Worm (Caenorhabditis elegans) whole organism, L1 larva: Measurements from ENCODE around the gene dsl-1.

Experiments
- C34B4.2 ChIP-seq: sonication (generic microtip); optimal IDR thresholded peaks from 2 replicates; lab custom pipeline; 2017; ENCODE audit warnings: mild to moderate bottlenecking, missing genetic modification characterization, missing compliant biosample characterization
- F16B12.6 ChIP-seq: fragments of 150-350 bp; optimal IDR thresholded peaks from 2 replicates; lab custom pipeline; 2014; ENCODE audit warnings: missing biosample characterization, missing genetic modification characterization
- Y116A8C.19 ChIP-seq: sonication (generic microtip); optimal IDR thresholded peaks from 2 replicates; lab custom pipeline; 2016; ENCODE audit warnings: missing compliant biosample characterization, missing genetic modification characterization, borderline replicate concordance
- alr-1 ChIP-seq: fragments of 200-800 bp; sonication (Bioruptor generic); optimal IDR thresholded peaks from 2 replicates; lab custom pipeline; 2018; ENCODE audit warnings: borderline replicate concordance, mild to moderate bottlenecking, missing genetic modification characterization, missing compliant biosample characterization
- aly-2 ChIP-seq: fragments of 150-350 bp; optimal IDR thresholded peaks from 2 replicates; lab custom pipeline; 2014; ENCODE audit warnings: missing biosample characterization, missing genetic modification characterization
- blmp-1 ChIP-seq: fragments of 150-350 bp; optimal IDR thresholded peaks from 2 replicates; lab custom pipeline; 2014; ENCODE audit warnings: missing biosample characterization, missing genetic modification characterization
- ceh-8 ChIP-seq: fragments of 200-800 bp; sonication (Bioruptor generic); optimal IDR thresholded peaks from 2 replicates; lab custom pipeline; 2018; ENCODE audit warnings: mild to moderate bottlenecking, missing genetic modification characterization, moderate library complexity, missing compliant biosample characterization
- ceh-82 ChIP-seq, 3 experiments: fragments of 150-350 bp in 1 of 3; sonication (generic microtip) in 2 of 3; optimal IDR thresholded peaks; 2 replicates each; lab custom pipeline; 2014 to 2017; ENCODE audit warnings: missing biosample characterization in 3 of 3, missing genetic modification characterization in 3 of 3
- dpl-1 ChIP-seq, 3 experiments: fragments of 150-350 bp in 2 of 3; sonication (generic microtip) in 1 of 3; optimal IDR thresholded peaks; 2 replicates each; lab custom pipeline; 2014 to 2017; ENCODE audit warnings: missing biosample characterization in 3 of 3, missing genetic modification characterization in 3 of 3, missing genetic modification reagents in 3 of 3
- dsc-1 ChIP-seq: sonication (generic microtip); optimal IDR thresholded peaks from 2 replicates; lab custom pipeline; 2016; ENCODE audit warnings: mild to moderate bottlenecking, missing genetic modification characterization, missing compliant biosample characterization
- egl-13 ChIP-seq: sonication (generic microtip); optimal IDR thresholded peaks from 2 replicates; lab custom pipeline; 2016; ENCODE audit warnings: missing genotype, missing genetic modification reagents, missing genetic modification characterization, missing compliant biosample characterization
- egl-27 ChIP-seq, 2 experiments: fragments of 150-350 bp in 1 of 2; sonication (generic microtip); optimal IDR thresholded peaks; 3 replicates each; lab custom pipeline; 2017 to 2018; ENCODE audit warnings: missing biosample characterization in 2 of 2, missing genetic modification characterization in 2 of 2, missing genetic modification reagents in 2 of 2
- ets-5 ChIP-seq: fragments of 200-800 bp; sonication (Bioruptor generic); IDR thresholded peaks from 2 replicates; pipeline ENCODE4 v1.3.6; 2022; ENCODE audit warnings: missing genetic modification characterization, missing compliant biosample characterization
- fkh-4 ChIP-seq: sonication (generic microtip); optimal IDR thresholded peaks from 2 replicates; lab custom pipeline; 2016; ENCODE audit warnings: missing compliant biosample characterization, missing genetic modification characterization, borderline replicate concordance
- fkh-8 ChIP-seq: sonication (generic microtip); optimal IDR thresholded peaks from 2 replicates; lab custom pipeline; 2016; ENCODE audit warnings: mild to moderate bottlenecking, missing genetic modification characterization, missing compliant biosample characterization
- fos-1 ChIP-seq: fragments of 150-350 bp; optimal IDR thresholded peaks from 2 replicates; lab custom pipeline; 2014; ENCODE audit warnings: missing biosample characterization, missing genetic modification characterization
- irx-1 ChIP-seq: sonication (generic microtip); optimal IDR thresholded peaks from 2 replicates; lab custom pipeline; 2016; ENCODE audit warnings: missing genetic modification characterization, missing compliant biosample characterization
- isw-1 ChIP-seq: fragments of 200-800 bp; sonication (Bioruptor generic); IDR thresholded peaks from 2 replicates; pipeline ENCODE4 v1.3.6; 2022; ENCODE audit warnings: missing genetic modification characterization, missing compliant biosample characterization
- jun-1 ChIP-seq: fragments of 150-350 bp; optimal IDR thresholded peaks from 2 replicates; lab custom pipeline; 2014; ENCODE audit warnings: missing biosample characterization, missing genetic modification reagents, missing genetic modification characterization
- lin-13 ChIP-seq: fragments of 150-350 bp; optimal IDR thresholded peaks from 2 replicates; lab custom pipeline; 2014; ENCODE audit warnings: missing biosample characterization, missing genetic modification reagents, missing genetic modification characterization
- lin-14 ChIP-seq: fragments of 200-800 bp; sonication (Bioruptor generic); optimal IDR thresholded peaks from 2 replicates; lab custom pipeline; 2018; ENCODE audit warnings: mild to moderate bottlenecking, missing genetic modification characterization, moderate library complexity, missing compliant biosample characterization
- lin-15B ChIP-seq: fragments of 150-350 bp; sonication (generic microtip); optimal IDR thresholded peaks from 3 replicates; lab custom pipeline; 2014; ENCODE audit warnings: missing biosample characterization, missing genetic modification characterization
- lin-35 ChIP-seq, 2 experiments: fragments of 150-350 bp; optimal IDR thresholded peaks; 2 replicates each; lab custom pipeline; 2014; ENCODE audit warnings: missing biosample characterization in 2 of 2, missing genetic modification characterization in 2 of 2, missing genetic modification reagents in 2 of 2
- lir-3 ChIP-seq: sonication (generic microtip); optimal IDR thresholded peaks from 2 replicates; lab custom pipeline; 2016; ENCODE audit warnings: mild to moderate bottlenecking, missing genetic modification characterization, moderate library complexity, missing compliant biosample characterization; ENCODE audit not compliant: poor library complexity
- lsy-2 ChIP-seq, 2 experiments: fragments of 150-350 bp; optimal IDR thresholded peaks; 2 replicates each; lab custom pipeline; 2014; ENCODE audit warnings: missing biosample characterization in 2 of 2, missing genetic modification characterization in 2 of 2
- mab-9 ChIP-seq: fragments of 200-800 bp; sonication (Bioruptor generic); IDR thresholded peaks from 2 replicates; pipeline ENCODE4 v1.3.6; 2022; ENCODE audit warnings: missing genetic modification reagents, missing genetic modification characterization, missing compliant biosample characterization
- mdl-1 ChIP-seq, 2 experiments: fragments of 150-350 bp; optimal IDR thresholded peaks; 2 replicates each; lab custom pipeline; 2014 to 2017; ENCODE audit warnings: missing biosample characterization in 2 of 2, missing genetic modification characterization in 2 of 2, inconsistent platforms in 1 of 2
- mef-2 ChIP-seq: fragments of 150-350 bp; optimal IDR thresholded peaks from 2 replicates; lab custom pipeline; 2014; ENCODE audit warnings: missing biosample characterization, missing genetic modification characterization
- mep-1 ChIP-seq: fragments of 150-350 bp; optimal IDR thresholded peaks from 2 replicates; lab custom pipeline; 2014; ENCODE audit warnings: missing biosample characterization, missing genetic modification characterization
- nhr-11 ChIP-seq: fragments of 150-350 bp; optimal IDR thresholded peaks from 2 replicates; lab custom pipeline; 2014; ENCODE audit warnings: missing biosample characterization, missing genetic modification characterization
- nhr-19 ChIP-seq: fragments of 200-800 bp; sonication (Bioruptor generic); conservative IDR thresholded peaks from 2 replicates; pipeline ENCODE4 v1.3.6; 2022; ENCODE audit warnings: missing genetic modification characterization, missing compliant biosample characterization
- nhr-20 ChIP-seq: sonication (generic microtip); optimal IDR thresholded peaks from 2 replicates; lab custom pipeline; 2016; ENCODE audit warnings: mild to moderate bottlenecking, missing genetic modification characterization, missing compliant biosample characterization
- nhr-28 ChIP-seq: fragments of 150-350 bp; optimal IDR thresholded peaks from 2 replicates; lab custom pipeline; 2014; ENCODE audit warnings: missing biosample characterization, missing genetic modification characterization
- nhr-47 ChIP-seq: sonication (generic microtip); optimal IDR thresholded peaks from 2 replicates; lab custom pipeline; 2016; ENCODE audit warnings: mild to moderate bottlenecking, missing genetic modification characterization, moderate library complexity, missing compliant biosample characterization
- nhr-76 ChIP-seq: sonication (generic microtip); optimal IDR thresholded peaks from 2 replicates; lab custom pipeline; 2017; ENCODE audit warnings: missing biosample characterization, missing genetic modification characterization
- nhr-77 ChIP-seq: fragments of 150-350 bp; optimal IDR thresholded peaks from 2 replicates; lab custom pipeline; 2014; ENCODE audit warnings: missing biosample characterization, missing genetic modification characterization
- nhr-84 ChIP-seq: sonication (generic microtip); optimal IDR thresholded peaks from 2 replicates; lab custom pipeline; 2017; ENCODE audit warnings: missing biosample characterization, missing genetic modification characterization
- nhr-85 ChIP-seq: sonication (generic microtip); peaks from one replicate; lab custom pipeline; 2016; ENCODE audit warnings: missing genetic modification characterization, inconsistent platforms, missing compliant biosample characterization
- nhr-90 ChIP-seq: sonication (generic microtip); optimal IDR thresholded peaks from 2 replicates; lab custom pipeline; 2016; ENCODE audit warnings: mild to moderate bottlenecking, missing genetic modification characterization, missing compliant biosample characterization; ENCODE audit not compliant: poor library complexity
- pqm-1 ChIP-seq: sonication (generic microtip); optimal IDR thresholded peaks from 3 replicates; lab custom pipeline; 2017; ENCODE audit warnings: missing biosample characterization, missing genetic modification characterization
- rnt-1 ChIP-seq: sonication (generic microtip); optimal IDR thresholded peaks from 2 replicates; lab custom pipeline; 2016; ENCODE audit warnings: mild to moderate bottlenecking, missing genetic modification characterization, moderate library complexity, missing compliant biosample characterization
- skn-1 ChIP-seq: fragments of 150-350 bp; optimal IDR thresholded peaks from 2 replicates; lab custom pipeline; 2014; ENCODE audit warnings: missing biosample characterization, missing genetic modification characterization
- snpc-4 ChIP-seq: fragments of 150-350 bp; optimal IDR thresholded peaks from 2 replicates; lab custom pipeline; 2014; ENCODE audit warnings: missing biosample characterization, missing genetic modification characterization
- snu-23 ChIP-seq: sonication (generic microtip); optimal IDR thresholded peaks from 2 replicates; lab custom pipeline; 2016; ENCODE audit warnings: missing genetic modification characterization, missing compliant biosample characterization
- sptf-1 ChIP-seq: fragments of 150-350 bp; optimal IDR thresholded peaks from 2 replicates; lab custom pipeline; 2014; ENCODE audit warnings: missing biosample characterization, missing genetic modification characterization
- tbx-2 ChIP-seq: sonication (generic microtip); optimal IDR thresholded peaks from 2 replicates; lab custom pipeline; 2016; ENCODE audit warnings: missing genetic modification characterization, missing compliant biosample characterization
- tlp-1 ChIP-seq: fragments of 150-350 bp; optimal IDR thresholded peaks from 2 replicates; lab custom pipeline; 2014; ENCODE audit warnings: missing biosample characterization, missing genetic modification characterization
- unc-86 ChIP-seq: sonication (generic microtip); optimal IDR thresholded peaks from 2 replicates; lab custom pipeline; 2016; ENCODE audit warnings: missing genetic modification characterization, missing compliant biosample characterization

The dsl-1 gene

DNA sequence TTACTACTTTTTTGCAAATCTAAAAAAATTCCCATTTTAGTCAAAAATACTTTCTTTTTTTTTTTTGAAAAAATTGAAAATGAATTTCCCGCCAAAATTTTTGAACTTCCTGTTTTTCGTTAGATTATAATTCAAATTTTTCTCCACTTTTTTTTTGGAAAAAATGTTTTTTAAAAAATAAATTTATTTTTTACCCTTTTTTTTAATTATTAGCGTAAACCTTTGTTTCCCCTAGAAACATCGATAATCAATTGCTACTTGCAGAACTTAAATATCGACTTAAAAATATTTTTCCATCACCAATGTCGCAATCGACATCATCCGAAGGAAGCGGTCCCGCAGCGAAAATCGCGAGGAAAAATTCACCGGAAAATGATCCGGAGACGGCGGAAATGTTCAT lies 37.5 kb downstream of the dsl-1 start, which contains the start of gene cec-2:
cec-2 (plus strand) TSS at position 301 of the 400 bp plus-strand sequence.
- TF ChIP-seq irx-1 (tag; lab: Kevin White, UChicago): no peak
- TF ChIP-seq lin-13 (GFP tag; lab: Kevin White, UChicago): no peak
- no peak for TF ChIP-seq isw-1 (GFP tag; lab: Robert Waterston, UW)
- TF ChIP-seq egl-27 (tag; optimal IDR thresholded peaks at IDR 0.05; lab: Kevin White, UChicago): no peak
- TF ChIP-seq pqm-1 (tag; lab: Kevin White, UChicago): no peak
- TF ChIP-seq dsc-1 (tag; lab: Kevin White, UChicago): no peak
- no peak for TF ChIP-seq lin-35 (GFP tag; optimal IDR thresholded peaks at IDR 0.05; lab: Kevin White, UChicago)
- TF ChIP-seq tlp-1: no peak
- TF ChIP-seq egl-13 (tag; lab: Kevin White, UChicago): no peak
- TF ChIP-seq fos-1: no peak
- TF ChIP-seq rnt-1 (tag; lab: Kevin White, UChicago): no peak
- TF ChIP-seq Y116A8C.19 (tag; lab: Kevin White, UChicago): no peak
- TF ChIP-seq ets-5 (GFP tag; lab: Robert Waterston, UW): no peak
- no peak for TF ChIP-seq nhr-19 (GFP tag; lab: Robert Waterston, UW)

DNA sequence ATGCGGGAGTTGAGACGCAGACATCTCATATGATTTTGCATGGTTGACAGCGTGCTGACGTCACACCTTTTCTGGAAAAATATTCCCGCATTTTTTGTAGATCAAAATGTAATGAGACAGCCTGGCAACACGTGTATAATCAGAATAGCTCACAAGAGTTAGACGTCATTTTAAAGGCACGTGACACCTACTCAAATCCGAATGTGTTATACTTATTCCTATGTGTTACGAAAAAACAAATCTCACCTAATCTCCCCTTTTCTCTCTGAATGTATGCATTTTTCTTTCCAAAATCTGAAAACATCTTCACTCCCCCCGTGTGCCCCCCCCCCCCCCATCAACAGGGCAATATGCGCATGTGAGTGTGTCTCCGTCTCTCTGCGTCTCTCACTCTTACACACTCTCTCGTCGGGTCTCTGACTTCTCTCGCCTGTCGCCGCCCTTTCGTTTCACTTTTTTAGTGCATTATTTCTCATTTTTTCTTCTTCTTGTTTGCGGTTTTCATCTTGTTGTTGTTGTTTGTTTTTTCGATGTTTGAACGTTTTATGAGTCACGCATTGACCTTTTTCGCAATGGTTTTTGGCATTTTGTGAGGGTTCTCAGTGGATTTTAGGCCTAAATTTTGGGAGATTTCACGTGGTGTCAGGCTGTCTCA lies 39.4 kb downstream of the dsl-1 start:
- TF ChIP-seq egl-27 (tag; optimal IDR thresholded peaks at IDR 0.05; lab: Kevin White, UChicago) (no peak), blmp-1 (tag; lab: Kevin White, UChicago) (peak; percentile 68), dpl-1 (GFP tag; optimal IDR thresholded peaks at IDR 0.05; lab: Kevin White, UChicago) (peak; percentile 27 to 58 (median 31)), sptf-1 (tag; lab: Kevin White, UChicago) (no peak), nhr-19 (GFP tag; lab: Robert Waterston, UW) (peak; percentile 24), nhr-85 (peak; percentile 83), lsy-2 (tag; optimal IDR thresholded peaks at IDR 0.05; lab: Kevin White, UChicago) (peak; percentile 32 to 65), lin-14 (peak; percentile 91), fkh-4 (tag; lab: Kevin White, UChicago) (no peak), lir-3 (tag; lab: Kevin White, UChicago) (no peak), nhr-84 (tag; lab: Kevin White, UChicago) (no peak), tbx-2 (tag; lab: Kevin White, UChicago) (peak; percentile 38), jun-1 (tag; lab: Kevin White, UChicago) (peak; percentile 29), ceh-8 (GFP tag; lab: Kevin White, UChicago) (peak; percentile 29), nhr-47 (tag; lab: Kevin White, UChicago) (peak; percentile 71), C34B4.2 (tag; lab: Kevin White, UChicago) (no peak), alr-1 (tag; lab: Kevin White, UChicago) (no peak), snu-23 (GFP tag; lab: Kevin White, UChicago) (peak; percentile 54), aly-2 (tag; lab: Kevin White, UChicago) (no peak), mab-9 (GFP tag; lab: Robert Waterston, UW) (peak; percentile 42; the same call in 1 of the 2 replicates), egl-13 (tag; lab: Kevin White, UChicago) (no peak), nhr-76 (tag; lab: Kevin White, UChicago) (no peak), nhr-11 (tag; lab: Kevin White, UChicago) (no peak), skn-1 (tag; lab: Kevin White, UChicago) (peak; percentile 39), nhr-90 (no peak), F16B12.6 (peak; percentile 6), unc-86 (tag; lab: Kevin White, UChicago) (peak; percentile 47), tlp-1 (no peak), fos-1 (no peak), mef-2 (tag; lab: Kevin White, UChicago) (no peak), dsc-1 (tag; lab: Kevin White, UChicago) (peak; percentile 75), ceh-82 (tag; optimal IDR thresholded peaks at IDR 0.05; lab: Kevin White, UChicago) (peak; percentile 14 to 69 (median 30)), lin-15B (tag; lab: Kevin White, UChicago) (no peak), nhr-28 (no peak), snpc-4 (tag; lab: Kevin White, UChicago) (peak; percentile 18), mep-1 (tag; lab: Kevin White, UChicago) (peak; percentile 39), lin-13 (GFP tag; lab: Kevin White, UChicago) (no peak), mdl-1 (tag; optimal IDR thresholded peaks at IDR 0.05; lab: Kevin White, UChicago) (peak in 1 of 2 experiments; percentile 82), fkh-8 (tag; lab: Kevin White, UChicago) (peak; percentile 72), nhr-20 (peak; percentile 28), nhr-77 (tag; lab: Kevin White, UChicago) (no peak)
